Fruit fly (Drosophila melanogaster) whole organism, embryonic: Measurements from ENCODE around the gene Cpr30F.

Source experiments
- CG12236 ChIP-seq: fragments of 200-800 bp; sonication (Bioruptor generic); optimal IDR thresholded peaks from 2 replicates; lab custom pipeline; 2016; ENCODE audit warnings: missing biosample characterization, missing genetic modification characterization
- CG12769 ChIP-seq: fragments of 200-800 bp; sonication (Bioruptor generic); optimal IDR thresholded peaks from 2 replicates; lab custom pipeline; 2019; ENCODE audit warnings: missing biosample characterization, mild to moderate bottlenecking, missing genetic modification characterization, moderate library complexity
- CG13894 ChIP-seq: fragments of 200-800 bp; sonication (Bioruptor generic); optimal IDR thresholded peaks from 3 replicates; lab custom pipeline; 2018; ENCODE audit warnings: missing biosample characterization, mild to moderate bottlenecking, missing genetic modification characterization, moderate library complexity
- CG14667 ChIP-seq: fragments of 200-800 bp; sonication (Bioruptor generic); IDR thresholded peaks from 2 replicates; pipeline ENCODE4 v1.3.6; 2022; ENCODE audit warnings: missing biosample characterization, missing genetic modification characterization
- CG1647 ChIP-seq: fragments of 200-800 bp; sonication (Bioruptor generic); optimal IDR thresholded peaks from 3 replicates; lab custom pipeline; 2016; ENCODE audit warnings: missing biosample characterization, missing genetic modification characterization
- CG16813 ChIP-seq: fragments of 200-800 bp; sonication (Bioruptor generic); IDR thresholded peaks from 3 replicates; pipeline ENCODE4 v1.3.6; 2022; ENCODE audit warnings: missing biosample characterization, missing genetic modification characterization; ENCODE audit not compliant: partially characterized antibody
- CG17359 ChIP-seq: fragments of 200-800 bp; sonication (Bioruptor generic); optimal IDR thresholded peaks from 3 replicates; lab custom pipeline; 2018; ENCODE audit warnings: missing biosample characterization, mild to moderate bottlenecking, missing genetic modification characterization, moderate library complexity
- CG17912 ChIP-seq: fragments of 200-800 bp; sonication (Bioruptor generic); optimal IDR thresholded peaks from 2 replicates; lab custom pipeline; 2018; ENCODE audit warnings: missing biosample characterization, mild to moderate bottlenecking, missing genetic modification characterization
- CG1792 ChIP-seq: fragments of 200-800 bp; sonication (Bioruptor generic); optimal IDR thresholded peaks from 2 replicates; lab custom pipeline; 2016; ENCODE audit warnings: missing biosample characterization, missing genetic modification characterization
- CG2120 ChIP-seq: fragments of 200-800 bp; sonication (Bioruptor generic); optimal IDR thresholded peaks from 3 replicates; lab custom pipeline; 2016; ENCODE audit warnings: missing biosample characterization, missing genetic modification characterization
- CG2199 ChIP-seq: fragments of 200-800 bp; sonication (Bioruptor generic); IDR thresholded peaks from 3 replicates; pipeline ENCODE4 v1.3.6; 2022; ENCODE audit warnings: missing biosample characterization, missing genetic modification characterization
- CG3281 ChIP-seq: fragments of 200-800 bp; sonication (Bioruptor generic); optimal IDR thresholded peaks from 3 replicates; lab custom pipeline; 2017; ENCODE audit warnings: missing biosample characterization, mild to moderate bottlenecking, missing genetic modification characterization
- CG4854 ChIP-seq: fragments of 200-800 bp; sonication (Bioruptor generic); optimal IDR thresholded peaks from 2 replicates; lab custom pipeline; 2016; ENCODE audit warnings: missing biosample characterization, missing genetic modification characterization, inconsistent platforms
- CG6254 ChIP-seq: fragments of 200-800 bp; sonication (Bioruptor generic); optimal IDR thresholded peaks from 3 replicates; lab custom pipeline; 2017; ENCODE audit warnings: mild to moderate bottlenecking, missing biosample characterization, missing genetic modification reagents, missing genetic modification characterization
- CG7928 ChIP-seq: fragments of 200-800 bp; sonication (Bioruptor generic); optimal IDR thresholded peaks from 2 replicates; lab custom pipeline; 2017; ENCODE audit warnings: missing biosample characterization, mild to moderate bottlenecking, missing genetic modification characterization
- CG8359 ChIP-seq: fragments of 200-800 bp; sonication (Bioruptor generic); optimal IDR thresholded peaks from 2 replicates; lab custom pipeline; 2017; ENCODE audit warnings: missing biosample characterization, mild to moderate bottlenecking, missing genetic modification characterization, borderline replicate concordance
- CrebB ChIP-seq: fragments of 200-800 bp; sonication (Bioruptor generic); optimal IDR thresholded peaks from 3 replicates; lab custom pipeline; 2018; ENCODE audit warnings: missing biosample characterization, mild to moderate bottlenecking, missing genetic modification characterization
- Dbx ChIP-seq: fragments of 200-800 bp; sonication (Bioruptor generic); IDR thresholded peaks from 3 replicates; pipeline ENCODE4 v1.3.6; 2022; ENCODE audit warnings: missing biosample characterization, missing genetic modification characterization
- Dip3 ChIP-seq: fragments of 200-800 bp; sonication (Bioruptor generic); optimal IDR thresholded peaks from 3 replicates; lab custom pipeline; 2016; ENCODE audit warnings: missing biosample characterization, missing genetic modification characterization
- Doc2 ChIP-seq: fragments of 200-800 bp; sonication (Bioruptor generic); IDR thresholded peaks from 2 replicates; pipeline ENCODE4 v1.3.6; 2022; ENCODE audit warnings: missing biosample characterization, missing genetic modification characterization
- Ets65A ChIP-seq: fragments of 200-800 bp; sonication (Bioruptor generic); peaks from one replicate; lab custom pipeline; 2016; ENCODE audit warnings: missing biosample characterization, missing genetic modification characterization
- H2.0 ChIP-seq: fragments of 200-800 bp; sonication (Bioruptor generic); IDR thresholded peaks from 2 replicates; pipeline ENCODE4 v1.3.6; 2022; ENCODE audit warnings: missing biosample characterization, missing genetic modification characterization
- HHEX ChIP-seq: fragments of 200-800 bp; sonication (Bioruptor generic); optimal IDR thresholded peaks from 3 replicates; lab custom pipeline; 2017; ENCODE audit warnings: missing biosample characterization, mild to moderate bottlenecking, missing genetic modification characterization, missing genetic modification reagents
- HmgD ChIP-seq: fragments of 200-800 bp; sonication (Bioruptor generic); optimal IDR thresholded peaks from 3 replicates; lab custom pipeline; 2016; ENCODE audit warnings: missing biosample characterization, missing genetic modification characterization
- Hmx ChIP-seq: fragments of 200-800 bp; sonication (Bioruptor generic); optimal IDR thresholded peaks from 2 replicates; lab custom pipeline; 2016; ENCODE audit warnings: missing biosample characterization, missing genetic modification characterization
- Hr3 ChIP-seq: fragments of 200-800 bp; sonication (Bioruptor generic); optimal IDR thresholded peaks from 3 replicates; lab custom pipeline; 2016; ENCODE audit warnings: missing biosample characterization, missing genetic modification characterization
- Hr39 ChIP-seq: fragments of >200 bp; optimal IDR thresholded peaks from 2 replicates; lab custom pipeline; 2017
- NC2α ChIP-seq: fragments of 200-800 bp; sonication (Bioruptor generic); optimal IDR thresholded peaks from 2 replicates; lab custom pipeline; 2016; ENCODE audit warnings: missing biosample characterization, missing genetic modification characterization
- Neu2 ChIP-seq: fragments of 200-800 bp; sonication (Bioruptor generic); optimal IDR thresholded peaks from 3 replicates; lab custom pipeline; 2016; ENCODE audit warnings: missing biosample characterization, missing genetic modification characterization, borderline replicate concordance
- Pdp1 ChIP-seq, 2 experiments: fragments of 200-800 bp; sonication (Bioruptor generic); optimal IDR thresholded peaks; 3 replicates each; lab custom pipeline; 2016; ENCODE audit warnings: missing biosample characterization in 2 of 2, missing genetic modification characterization in 2 of 2, mild to moderate bottlenecking in 1 of 2, moderate library complexity in 1 of 2
- ash1 ChIP-seq: fragments of 200-800 bp; sonication (Bioruptor generic); optimal IDR thresholded peaks from 2 replicates; lab custom pipeline; 2018; ENCODE audit warnings: missing biosample characterization, mild to moderate bottlenecking, missing genetic modification characterization
- bbx ChIP-seq: fragments of 200-800 bp; sonication (Bioruptor generic); IDR thresholded peaks from 2 replicates; pipeline ENCODE4 v1.3.6; 2022; ENCODE audit warnings: missing biosample characterization, missing genetic modification characterization; ENCODE audit not compliant: partially characterized antibody
- bigmax ChIP-seq: fragments of 200-800 bp; sonication (Bioruptor generic); optimal IDR thresholded peaks from 2 replicates; lab custom pipeline; 2018; ENCODE audit warnings: missing biosample characterization, mild to moderate bottlenecking, missing genetic modification characterization
- br ChIP-seq: fragments of >200 bp; optimal IDR thresholded peaks from 2 replicates; lab custom pipeline; 2017
- bsh ChIP-seq, 2 experiments: fragments of 200-800 bp; sonication (Bioruptor generic); optimal IDR thresholded peaks; 2 replicates each; lab custom pipeline; 2017 to 2018; ENCODE audit warnings: mild to moderate bottlenecking in 2 of 2, missing biosample characterization in 2 of 2, missing genetic modification characterization in 2 of 2, moderate library complexity in 1 of 2
- btn ChIP-seq: fragments of 200-800 bp; sonication (Bioruptor generic); optimal IDR thresholded peaks from 2 replicates; lab custom pipeline; 2016; ENCODE audit warnings: missing biosample characterization, missing genetic modification characterization
- chinmo ChIP-seq: fragments of 200-800 bp; sonication (Bioruptor generic); IDR thresholded peaks from 4 replicates; pipeline ENCODE4 v1.3.6; 2022; ENCODE audit warnings: missing biosample characterization, missing genetic modification characterization; ENCODE audit not compliant: partially characterized antibody
- chn ChIP-seq: fragments of 200-800 bp; sonication (Bioruptor generic); optimal IDR thresholded peaks from 2 replicates; lab custom pipeline; 2016; ENCODE audit warnings: missing biosample characterization, missing genetic modification characterization
- crc ChIP-seq: fragments of 200-800 bp; sonication (Bioruptor generic); optimal IDR thresholded peaks from 2 replicates; lab custom pipeline; 2016; ENCODE audit warnings: missing biosample characterization, missing genetic modification characterization
- dimm ChIP-seq: fragments of 200-800 bp; sonication (Bioruptor generic); IDR thresholded peaks from 2 replicates; pipeline ENCODE4 v1.3.6; 2022; ENCODE audit warnings: missing biosample characterization, missing genetic modification characterization
- dysf ChIP-seq: fragments of 200-800 bp; sonication (Bioruptor generic); IDR thresholded peaks from 3 replicates; pipeline ENCODE4 v1.3.6; 2022; ENCODE audit warnings: missing biosample characterization, missing genetic modification characterization
- ftz-f1 ChIP-seq: fragments of 200-800 bp; sonication (Bioruptor generic); optimal IDR thresholded peaks from 2 replicates; lab custom pipeline; 2016; ENCODE audit warnings: missing biosample characterization, missing genetic modification characterization
- fu2 ChIP-seq: fragments of 200-800 bp; sonication (Bioruptor generic); optimal IDR thresholded peaks from 2 replicates; lab custom pipeline; 2016; ENCODE audit warnings: missing biosample characterization, missing genetic modification characterization
- inv ChIP-seq: fragments of 200-800 bp; sonication (Bioruptor generic); IDR thresholded peaks from 2 replicates; pipeline ENCODE4 v1.3.6; 2022; ENCODE audit warnings: missing biosample characterization, missing genetic modification characterization; ENCODE audit not compliant: partially characterized antibody
- mam ChIP-seq: fragments of 200-800 bp; sonication (Bioruptor generic); optimal IDR thresholded peaks from 3 replicates; lab custom pipeline; 2016; ENCODE audit warnings: missing biosample characterization, missing genetic modification characterization
- nerfin-1 ChIP-seq: fragments of 200-800 bp; sonication (Bioruptor generic); optimal IDR thresholded peaks from 3 replicates; lab custom pipeline; 2019; ENCODE audit warnings: missing biosample characterization, mild to moderate bottlenecking, missing genetic modification characterization, moderate library complexity
- nmo ChIP-seq: fragments of 200-800 bp; sonication (Bioruptor generic); optimal IDR thresholded peaks from 2 replicates; lab custom pipeline; 2018; ENCODE audit warnings: missing biosample characterization, mild to moderate bottlenecking, missing genetic modification characterization, moderate library complexity
- pros ChIP-seq: fragments of 200-800 bp; sonication (Bioruptor generic); optimal IDR thresholded peaks from 3 replicates; lab custom pipeline; 2019; ENCODE audit warnings: missing biosample characterization, mild to moderate bottlenecking, missing genetic modification characterization, moderate library complexity
- sens ChIP-seq: fragments of 200-800 bp; sonication (Bioruptor generic); peaks from one replicate; lab custom pipeline; 2016; ENCODE audit warnings: missing biosample characterization, missing genetic modification characterization
- shn ChIP-seq: fragments of 200-800 bp; sonication (Bioruptor generic); optimal IDR thresholded peaks from 3 replicates; lab custom pipeline; 2016; ENCODE audit warnings: missing biosample characterization, missing genetic modification characterization
- stc ChIP-seq: fragments of 200-800 bp; sonication (Bioruptor generic); IDR thresholded peaks from 2 replicates; pipeline ENCODE4 v1.3.6; 2022; ENCODE audit warnings: missing biosample characterization, missing genetic modification characterization

Cpr30F gene

DNA sequence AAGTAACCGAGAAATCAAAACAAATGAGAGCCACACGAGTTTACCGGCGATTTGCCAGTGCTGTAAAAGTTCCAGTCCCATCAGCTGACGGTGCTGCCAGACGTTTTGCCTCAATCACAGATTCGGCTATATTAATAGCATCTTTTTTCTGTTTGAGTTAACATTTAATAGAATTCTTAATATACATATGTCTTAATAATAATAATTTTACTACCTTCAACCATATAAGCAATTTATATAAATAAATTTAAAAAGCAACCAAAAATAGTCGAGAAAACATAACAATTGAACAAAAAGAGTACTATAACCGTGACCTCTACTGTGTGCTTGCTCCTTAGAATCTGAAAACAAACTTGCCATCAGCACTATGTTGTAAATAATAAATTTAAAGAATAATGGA, 21.2 kb upstream of the Cpr30F start, which contains the start of the genes CG13126 and CG4709 (continued):
- peak; percentile 82 for TF ChIP-seq H2.0 (GFP tag; lab: Robert Waterston, UW)
- peak; percentile 45; the same call in 1 of the 2 replicates for TF ChIP-seq dimm (GFP tag; lab: Robert Waterston, UW)
- TF ChIP-seq dysf: peak; percentile 92
- peak; percentile 96 for TF ChIP-seq sens (GFP tag; lab: Kevin White, UChicago)
- TF ChIP-seq CG7928 (GFP tag; lab: Kevin White, UChicago): peak; percentile 46
- TF ChIP-seq Hr3 (GFP tag; lab: Kevin White, UChicago): peak; percentile 89
- no peak for TF ChIP-seq chinmo (GFP tag; lab: Robert Waterston, UW)
- no peak for TF ChIP-seq Neu2 (GFP tag; lab: Kevin White, UChicago)
- TF ChIP-seq chn (GFP tag; lab: Kevin White, UChicago): peak; percentile 51
- 0 out of 2 replicates have a peak, but pooled peaks have one; percentile 18 for TF ChIP-seq bbx (GFP tag; lab: Robert Waterston, UW)
- TF ChIP-seq HHEX (GFP tag; lab: Kevin White, UChicago): peak; percentile 92
- TF ChIP-seq nerfin-1 (tag; lab: Kevin White, UChicago): peak; percentile 92
- TF ChIP-seq CG17912 (GFP tag; lab: Kevin White, UChicago): peak; percentile 29
- TF ChIP-seq bsh (GFP tag; optimal IDR thresholded peaks at IDR 0.05; lab: Kevin White, UChicago): peak; percentile 63 to 92
- TF ChIP-seq CG2199 (GFP tag; lab: Robert Waterston, UW): peak; percentile 68; the same call in 1 of the 3 replicates
- peak; percentile 59 for TF ChIP-seq CG1647 (GFP tag; lab: Kevin White, UChicago)
- TF ChIP-seq ash1 (GFP tag; lab: Kevin White, UChicago): no peak
- TF ChIP-seq Hr39: no peak
- peak; percentile 64 for TF ChIP-seq CG4854 (GFP tag; lab: Kevin White, UChicago)
- TF ChIP-seq CG1792 (GFP tag; lab: Kevin White, UChicago): peak; percentile 36
- TF ChIP-seq nmo (GFP tag; lab: Kevin White, UChicago): peak; percentile 97
- TF ChIP-seq CG14667 (GFP tag; lab: Robert Waterston, UW): peak; percentile 84
- no peak for TF ChIP-seq btn (GFP tag; lab: Kevin White, UChicago)
- no peak for TF ChIP-seq HmgD (GFP tag; lab: Kevin White, UChicago)
- no peak for TF ChIP-seq ftz-f1 (GFP tag; lab: Kevin White, UChicago)
- no peak for TF ChIP-seq Hmx (GFP tag; lab: Kevin White, UChicago)
- TF ChIP-seq pros (GFP tag; lab: Kevin White, UChicago): peak; percentile 23
- peak; percentile 92 for TF ChIP-seq CG3281 (GFP tag; lab: Kevin White, UChicago)
- TF ChIP-seq CG6254: peak; percentile 92
- peak; percentile 47 for TF ChIP-seq CrebB
- peak; percentile 76 for TF ChIP-seq CG8359 (GFP tag; lab: Kevin White, UChicago)
- TF ChIP-seq stc (GFP tag; lab: Robert Waterston, UW): peak; percentile 93
- no peak for TF ChIP-seq CG16813 (GFP tag; lab: Robert Waterston, UW)
- TF ChIP-seq Doc2: no peak
- peak; percentile 95 for TF ChIP-seq CG17359 (tag; lab: Kevin White, UChicago)
- TF ChIP-seq bigmax (GFP tag; lab: Kevin White, UChicago): no peak
- no peak for TF ChIP-seq NC2α (GFP tag; lab: Kevin White, UChicago)
- no peak for TF ChIP-seq CG12769 (tag; lab: Kevin White, UChicago)
- peak; percentile 25 to 71 for TF ChIP-seq Pdp1 (GFP tag; optimal IDR thresholded peaks at IDR 0.05; lab: Kevin White, UChicago)
- TF ChIP-seq CG13894: peak; percentile 87
- TF ChIP-seq shn: no peak
- peak; percentile 90 for TF ChIP-seq Ets65A (GFP tag; lab: Kevin White, UChicago)
- no peak for TF ChIP-seq crc (GFP tag; lab: Kevin White, UChicago)
- peak; percentile 5 for TF ChIP-seq fu2 (GFP tag; lab: Kevin White, UChicago)
- peak; percentile 82 for TF ChIP-seq CG2120 (GFP tag; lab: Kevin White, UChicago)
- TF ChIP-seq inv (GFP tag; lab: Robert Waterston, UW): no peak
- no peak for TF ChIP-seq br (lab: Kevin White, UChicago)
- peak; percentile 87; the same call in 2 of the 3 replicates for TF ChIP-seq Dbx
- TF ChIP-seq CG12236: peak; percentile 6
- peak; percentile 52 for TF ChIP-seq Dip3 (GFP tag; lab: Kevin White, UChicago)
- peak; percentile 46 for TF ChIP-seq mam
